Worm (Caenorhabditis elegans): ENCODE data around the gene clec-134.

The clec-134 gene

ce11 chrII:3555281-3555680, 24.6 kb upstream of the clec-134 start:
- no peak for TF ChIP-seq zip-4 (GFP tag; optimal IDR thresholded peaks at IDR 0.05)
- peak; percentile 18 for TF ChIP-seq vab-15 (tag; optimal IDR thresholded peaks at IDR 0.05)
- TF ChIP-seq isw-1 (GFP tag; IDR thresholded peaks at IDR 0.05): no peak
- no peak for TF ChIP-seq ztf-4 (tag; optimal IDR thresholded peaks at IDR 0.05)
- TF ChIP-seq nhr-11 (tag; optimal IDR thresholded peaks at IDR 0.05): no peak
- TF ChIP-seq snpc-4 (tag; optimal IDR thresholded peaks at IDR 0.05): no peak
- TF ChIP-seq jun-1 (tag; optimal IDR thresholded peaks at IDR 0.05): no peak
- TF ChIP-seq ceh-90 (tag; optimal IDR thresholded peaks at IDR 0.05): no peak
- TF ChIP-seq F16B12.6 (tag; optimal IDR thresholded peaks at IDR 0.05): no peak
- TF ChIP-seq pqm-1 (tag; optimal IDR thresholded peaks at IDR 0.05): no peak
- TF ChIP-seq unc-130 (tag; optimal IDR thresholded peaks at IDR 0.05): no peak
- TF ChIP-seq elt-3 (tag; optimal IDR thresholded peaks at IDR 0.05): peak in 2 of 6 experiments; percentile 30 to 54
- TF ChIP-seq skn-1 (tag; optimal IDR thresholded peaks at IDR 0.05): no peak
- peak; percentile 67 for TF ChIP-seq blmp-1 (tag; optimal IDR thresholded peaks at IDR 0.05)
- TF ChIP-seq hlh-4 (tag; optimal IDR thresholded peaks at IDR 0.05): no peak
- TF ChIP-seq efl-1 (optimal IDR thresholded peaks at IDR 0.05): no peak
- peak in 1 of 2 experiments; percentile 19 for TF ChIP-seq efl-1 (GFP tag; optimal IDR thresholded peaks at IDR 0.05 in 1 of 2)
- TF ChIP-seq nhr-90 (tag; optimal IDR thresholded peaks at IDR 0.05; ENCODE audit: poor library complexity): peak; percentile 27
- no peak for TF ChIP-seq fkh-8 (tag; optimal IDR thresholded peaks at IDR 0.05)
- no peak for TF ChIP-seq nhr-84 (tag; optimal IDR thresholded peaks at IDR 0.05)
- no peak for TF ChIP-seq sox-4 (tag; optimal IDR thresholded peaks at IDR 0.05)
- peak; percentile 0 for TF ChIP-seq lin-13 (GFP tag; optimal IDR thresholded peaks at IDR 0.05)
- TF ChIP-seq lin-35 (GFP tag; optimal IDR thresholded peaks at IDR 0.05): peak in 1 of 2 experiments; percentile 36
- no peak for TF ChIP-seq nhr-28 (tag; optimal IDR thresholded peaks at IDR 0.05)
- TF ChIP-seq lin-14 (GFP tag; optimal IDR thresholded peaks at IDR 0.05): peak; percentile 20
- no peak for TF ChIP-seq mep-1 (tag; optimal IDR thresholded peaks at IDR 0.05)
- TF ChIP-seq dsc-1 (tag; optimal IDR thresholded peaks at IDR 0.05): no peak
- TF ChIP-seq grh-1 (GFP tag; IDR thresholded peaks at IDR 0.05): no peak
- no peak for TF ChIP-seq swsn-7 (tag; optimal IDR thresholded peaks at IDR 0.05)
- TF ChIP-seq snu-23 (GFP tag; optimal IDR thresholded peaks at IDR 0.05): peak; percentile 29
- TF ChIP-seq ama-1 (optimal IDR thresholded peaks at IDR 0.05): no peak
- TF ChIP-seq nhr-19 (GFP tag; conservative IDR thresholded peaks at IDR 0.05): no peak
- no peak for TF ChIP-seq lsy-2 (tag; optimal IDR thresholded peaks at IDR 0.05)
- TF ChIP-seq ets-5 (GFP tag; IDR thresholded peaks at IDR 0.05): no peak
- no peak for TF ChIP-seq ces-1 (GFP tag; optimal IDR thresholded peaks at IDR 0.05)
- peak; percentile 4 for TF ChIP-seq tbx-2 (tag; optimal IDR thresholded peaks at IDR 0.05)
- TF ChIP-seq nhr-76 (tag; optimal IDR thresholded peaks at IDR 0.05): no peak
- peak; percentile 55 for TF ChIP-seq nhr-20 (tag; optimal IDR thresholded peaks at IDR 0.05)
- TF ChIP-seq egl-13 (tag; optimal IDR thresholded peaks at IDR 0.05): no peak
- no peak for TF ChIP-seq alr-1 (tag; optimal IDR thresholded peaks at IDR 0.05; ENCODE audit: borderline replicate concordance)
- no peak for TF ChIP-seq pag-3 (tag; optimal IDR thresholded peaks at IDR 0.05; ENCODE audit: borderline replicate concordance, insufficient read depth)
- peak in 1 of 3 experiments; percentile 12 for TF ChIP-seq dpl-1 (GFP tag; optimal IDR thresholded peaks at IDR 0.05)
- peak; percentile 85 for TF ChIP-seq nhr-85 (tag)
- no peak for TF ChIP-seq sptf-1 (tag; optimal IDR thresholded peaks at IDR 0.05)
- no peak for TF ChIP-seq unc-30 (tag; optimal IDR thresholded peaks at IDR 0.05)
- no peak for TF ChIP-seq lin-39 (tag; optimal IDR thresholded peaks at IDR 0.05)

- TF ChIP-seq grh-1 (GFP tag; IDR thresholded peaks at IDR 0.05) (no peak), dpl-1 (GFP tag; optimal IDR thresholded peaks at IDR 0.05) (no peak), blmp-1 (tag; optimal IDR thresholded peaks at IDR 0.05) (peak; percentile 68), rnt-1 (tag; optimal IDR thresholded peaks at IDR 0.05) (no peak), F16B12.6 (tag; optimal IDR thresholded peaks at IDR 0.05) (no peak), lin-39 (tag; optimal IDR thresholded peaks at IDR 0.05) (no peak), efl-3 (GFP tag; optimal IDR thresholded peaks at IDR 0.05) (no peak), tlp-1 (tag; optimal IDR thresholded peaks at IDR 0.05) (no peak), sptf-1 (tag; optimal IDR thresholded peaks at IDR 0.05) (no peak), aly-2 (tag; optimal IDR thresholded peaks at IDR 0.05) (no peak), elt-3 (tag; optimal IDR thresholded peaks at IDR 0.05) (peak in 4 of 6 experiments; percentile 10 to 78 (median 48)), nhr-71 (tag; optimal IDR thresholded peaks at IDR 0.05) (no peak), ets-5 (GFP tag; IDR thresholded peaks at IDR 0.05) (no peak), vab-15 (tag; optimal IDR thresholded peaks at IDR 0.05) (no peak), unc-98 (GFP tag; IDR thresholded peaks at IDR 0.05) (no peak), unc-62 (GFP tag; optimal IDR thresholded peaks at IDR 0.05) (no peak), pag-3 (tag; optimal IDR thresholded peaks at IDR 0.05; ENCODE audit: borderline replicate concordance, insufficient read depth) (no peak), ztf-4 (tag; optimal IDR thresholded peaks at IDR 0.05) (no peak), nhr-76 (tag; optimal IDR thresholded peaks at IDR 0.05) (no peak), unc-86 (tag; optimal IDR thresholded peaks at IDR 0.05) (no peak), egl-13 (tag; optimal IDR thresholded peaks at IDR 0.05) (no peak), unc-130 (tag; optimal IDR thresholded peaks at IDR 0.05) (no peak), lin-14 (GFP tag; optimal IDR thresholded peaks at IDR 0.05) (peak; percentile 13)
Observed at ce11 chrII:3556584-3556983, 23.3 kb upstream of the clec-134 start.

Data from whole organism, L1 larva.